Worm (Caenorhabditis elegans): Measurements from ENCODE around the gene ZK688.10.

Gene ZK688.10

DNA sequence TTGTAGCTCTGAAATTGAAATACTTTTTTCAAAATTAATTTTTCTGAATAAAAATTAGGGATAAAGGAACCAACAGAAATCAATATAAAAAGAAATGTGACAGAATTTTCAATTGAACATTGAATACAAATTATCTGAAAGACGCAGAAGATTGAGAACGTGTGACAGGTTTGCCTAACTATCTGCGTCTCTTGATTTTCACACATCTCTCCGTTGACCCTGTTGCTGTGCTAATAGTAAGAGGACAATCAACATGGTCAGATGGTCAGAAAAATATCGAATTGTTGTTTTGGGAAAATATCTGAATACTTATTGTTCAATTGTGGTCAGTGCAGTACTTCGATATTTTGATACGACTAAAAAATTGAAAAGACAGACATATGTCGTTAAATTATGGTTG lies 14.8 kb upstream of the ZK688.10 start, which contains the start of gene ZK688.7 (continued):
- TF ChIP-seq ztf-4 (tag; optimal IDR thresholded peaks at IDR 0.05) (no peak), fkh-4 (tag; optimal IDR thresholded peaks at IDR 0.05; ENCODE audit: borderline replicate concordance) (no peak), nhr-85 (tag) (peak; percentile 66), pqm-1 (tag; optimal IDR thresholded peaks at IDR 0.05) (no peak), hlh-4 (tag; optimal IDR thresholded peaks at IDR 0.05) (no peak), tbx-2 (tag; optimal IDR thresholded peaks at IDR 0.05) (no peak), nhr-12 (tag; optimal IDR thresholded peaks at IDR 0.05) (no peak), fkh-8 (tag; optimal IDR thresholded peaks at IDR 0.05) (no peak), C34B4.2 (tag; optimal IDR thresholded peaks at IDR 0.05) (no peak), C04F5.9 (tag; optimal IDR thresholded peaks at IDR 0.05) (no peak), ztf-11 (tag; optimal IDR thresholded peaks at IDR 0.05) (no peak), ceh-63 (GFP tag; optimal IDR thresholded peaks at IDR 0.05) (no peak), ces-1 (GFP tag; optimal IDR thresholded peaks at IDR 0.05) (no peak), lin-35 (GFP tag; optimal IDR thresholded peaks at IDR 0.05) (peak in 1 of 2 experiments; percentile 68), mab-9 (GFP tag; IDR thresholded peaks at IDR 0.05) (no peak), nhr-28 (tag; optimal IDR thresholded peaks at IDR 0.05) (no peak), rnt-1 (tag; optimal IDR thresholded peaks at IDR 0.05) (no peak), mdl-1 (tag; optimal IDR thresholded peaks at IDR 0.05) (peak in 1 of 2 experiments; percentile 15), hpl-2 (GFP tag; optimal IDR thresholded peaks at IDR 0.05) (no peak), xbp-1 (tag; optimal IDR thresholded peaks at IDR 0.05) (no peak), C16A3.4 (tag; optimal IDR thresholded peaks at IDR 0.05) (no peak), F16B12.6 (tag; optimal IDR thresholded peaks at IDR 0.05) (no peak), nhr-76 (tag; optimal IDR thresholded peaks at IDR 0.05) (no peak), fkh-10 (GFP tag; optimal IDR thresholded peaks at IDR 0.05) (no peak), mef-2 (tag; optimal IDR thresholded peaks at IDR 0.05) (no peak), nhr-71 (tag; optimal IDR thresholded peaks at IDR 0.05) (no peak), tlp-1 (tag; optimal IDR thresholded peaks at IDR 0.05) (no peak), nhr-11 (tag; optimal IDR thresholded peaks at IDR 0.05) (no peak), skn-1 (tag; optimal IDR thresholded peaks at IDR 0.05) (no peak), ceh-82 (tag; optimal IDR thresholded peaks at IDR 0.05) (no peak), nhr-20 (tag; optimal IDR thresholded peaks at IDR 0.05) (peak; percentile 57), vab-15 (tag; optimal IDR thresholded peaks at IDR 0.05) (no peak), aha-1 (tag; optimal IDR thresholded peaks at IDR 0.05) (no peak), nhr-47 (tag; optimal IDR thresholded peaks at IDR 0.05) (no peak), ceh-90 (tag; optimal IDR thresholded peaks at IDR 0.05) (no peak), Y116A8C.19 (tag; optimal IDR thresholded peaks at IDR 0.05; ENCODE audit: borderline replicate concordance) (no peak), lin-13 (GFP tag; optimal IDR thresholded peaks at IDR 0.05) (no peak), isw-1 (GFP tag; IDR thresholded peaks at IDR 0.05) (no peak), unc-86 (tag; optimal IDR thresholded peaks at IDR 0.05) (no peak), zip-4 (GFP tag; optimal IDR thresholded peaks at IDR 0.05) (no peak), ets-5 (GFP tag; IDR thresholded peaks at IDR 0.05) (no peak), fos-1 (tag; optimal IDR thresholded peaks at IDR 0.05) (no peak), unc-30 (tag; optimal IDR thresholded peaks at IDR 0.05) (no peak), irx-1 (tag; optimal IDR thresholded peaks at IDR 0.05) (no peak), ceh-8 (GFP tag; optimal IDR thresholded peaks at IDR 0.05) (no peak), mep-1 (tag; optimal IDR thresholded peaks at IDR 0.05) (peak; percentile 51)

- TF ChIP-seq ceh-8 (GFP tag; optimal IDR thresholded peaks at IDR 0.05), result no peak
- TF ChIP-seq efl-1 (optimal IDR thresholded peaks at IDR 0.05), result no peak
- TF ChIP-seq efl-1 (GFP tag; optimal IDR thresholded peaks at IDR 0.05 in 1 of 2), result peak in 1 of 2 experiments; percentile 52
These were observed 12.4 kb upstream of the ZK688.10 start, which contains the start of gene ZK688.1 for ce11 chrIII:7909263-7909662. Gene ZK688.1, plus strand, starts transcription at chrIII:7909563.

All from whole organism, L1 larva.